Fruit fly (Drosophila melanogaster) whole organism, prepupa: ENCODE measurements around the gene Capr.

Experiments used
- CG10669 ChIP-seq: fragments of 200-800 bp; sonication (Bioruptor generic); optimal IDR thresholded peaks from 3 replicates; lab custom pipeline; 2018; ENCODE audit warnings: missing biosample characterization, mild to moderate bottlenecking, missing genetic modification characterization, moderate library complexity
- CG11294 ChIP-seq: fragments of 200-800 bp; sonication (Bioruptor generic); IDR thresholded peaks from 2 replicates; pipeline ENCODE4 v1.3.6; 2022; ENCODE audit warnings: missing biosample characterization, missing genetic modification characterization
- CG11902 ChIP-seq: fragments of 200-800 bp; sonication (Bioruptor generic); optimal IDR thresholded peaks from 3 replicates; lab custom pipeline; 2016; ENCODE audit warnings: missing biosample characterization, missing genetic modification characterization
- CG15336 ChIP-seq: fragments of 200-800 bp; sonication (Bioruptor generic); IDR thresholded peaks from 2 replicates; pipeline ENCODE4 v1.3.6; 2022; ENCODE audit warnings: missing biosample characterization, missing genetic modification characterization
- CG1621 ChIP-seq: fragments of 200-800 bp; sonication (Bioruptor generic); optimal IDR thresholded peaks from 3 replicates; lab custom pipeline; 2018; ENCODE audit warnings: missing biosample characterization, mild to moderate bottlenecking, missing genetic modification characterization
- CG16779 ChIP-seq: fragments of 200-800 bp; sonication (Bioruptor generic); optimal IDR thresholded peaks from 3 replicates; lab custom pipeline; 2017; ENCODE audit warnings: missing biosample characterization, mild to moderate bottlenecking, missing genetic modification characterization
- CG3032 ChIP-seq: fragments of 200-800 bp; optimal IDR thresholded peaks from 2 replicates; lab custom pipeline; 2019; ENCODE audit warnings: missing biosample characterization, mild to moderate bottlenecking, missing genetic modification characterization, moderate library complexity
- CG31627 ChIP-seq: fragments of 200-800 bp; sonication (Bioruptor generic); optimal IDR thresholded peaks from 3 replicates; lab custom pipeline; 2016; ENCODE audit warnings: missing biosample characterization, missing genetic modification characterization
- CG32006 ChIP-seq: fragments of 200-800 bp; sonication (Bioruptor generic); optimal IDR thresholded peaks from 3 replicates; lab custom pipeline; 2017; ENCODE audit warnings: missing biosample characterization, mild to moderate bottlenecking, missing genetic modification characterization
- CG3919 ChIP-seq: fragments of 200-800 bp; sonication (Bioruptor generic); optimal IDR thresholded peaks from 3 replicates; lab custom pipeline; 2016; ENCODE audit warnings: missing biosample characterization, missing genetic modification characterization
- CG4318 ChIP-seq: fragments of 200-800 bp; sonication (Bioruptor generic); optimal IDR thresholded peaks from 3 replicates; lab custom pipeline; 2017; ENCODE audit warnings: missing biosample characterization, mild to moderate bottlenecking, missing genetic modification characterization
- CG6163 ChIP-seq: fragments of 200-800 bp; sonication (Bioruptor generic); IDR thresholded peaks from 3 replicates; pipeline ENCODE4 v1.3.6; 2022; ENCODE audit warnings: missing biosample characterization, missing genetic modification characterization
- CG6276 ChIP-seq: fragments of 200-800 bp; sonication (Bioruptor generic); optimal IDR thresholded peaks from 2 replicates; lab custom pipeline; 2017; ENCODE audit warnings: missing biosample characterization, mild to moderate bottlenecking, missing genetic modification characterization
- CG6792 ChIP-seq: fragments of 200-800 bp; sonication (Bioruptor generic); optimal IDR thresholded peaks from 3 replicates; lab custom pipeline; 2016; ENCODE audit warnings: missing biosample characterization, missing genetic modification characterization
- CG6854 ChIP-seq: fragments of 200-800 bp; sonication (Bioruptor generic); optimal IDR thresholded peaks from 2 replicates; lab custom pipeline; 2017; ENCODE audit warnings: missing biosample characterization, mild to moderate bottlenecking, missing genetic modification characterization
- CG8319 ChIP-seq: fragments of 200-800 bp; sonication (Bioruptor generic); optimal IDR thresholded peaks from 3 replicates; lab custom pipeline; 2016; ENCODE audit warnings: missing biosample characterization, missing genetic modification characterization
- Eip78C ChIP-seq: fragments of 200-800 bp; sonication (Bioruptor generic); peaks from one replicate; lab custom pipeline; 2016; ENCODE audit warnings: missing biosample characterization, missing genetic modification characterization
- Ets21C ChIP-seq: fragments of 200-800 bp; sonication (Bioruptor generic); optimal IDR thresholded peaks from 3 replicates; lab custom pipeline; 2016; ENCODE audit warnings: missing biosample characterization, missing genetic modification characterization
- Ets96B ChIP-seq: fragments of 200-800 bp; optimal IDR thresholded peaks from 2 replicates; lab custom pipeline; 2019; ENCODE audit warnings: missing biosample characterization, mild to moderate bottlenecking, missing genetic modification characterization, moderate library complexity
- Gug ChIP-seq: fragments of 200-800 bp; sonication (Bioruptor generic); IDR thresholded peaks from 2 replicates; pipeline ENCODE4 v1.3.6; 2022; ENCODE audit warnings: missing biosample characterization, missing genetic modification characterization
- Hr38 ChIP-seq: sonication (Bioruptor generic); optimal IDR thresholded peaks from 2 replicates; lab custom pipeline; 2016; ENCODE audit warnings: missing biosample characterization, missing genetic modification characterization
- Hr4 ChIP-seq: fragments of 200-800 bp; sonication (Bioruptor generic); optimal IDR thresholded peaks from 3 replicates; lab custom pipeline; 2016; ENCODE audit warnings: missing biosample characterization, missing genetic modification characterization
- Met ChIP-seq: fragments of 200-800 bp; sonication (Bioruptor generic); optimal IDR thresholded peaks from 3 replicates; lab custom pipeline; 2016; ENCODE audit warnings: missing biosample characterization, missing genetic modification characterization
- Smox ChIP-seq: fragments of 200-800 bp; sonication (Bioruptor generic); optimal IDR thresholded peaks from 3 replicates; lab custom pipeline; 2016; ENCODE audit warnings: missing biosample characterization, missing genetic modification characterization
- Sox102F ChIP-seq: fragments of 200-800 bp; sonication (Bioruptor generic); optimal IDR thresholded peaks from 2 replicates; lab custom pipeline; 2016; ENCODE audit warnings: missing biosample characterization, mild to moderate bottlenecking, missing genetic modification characterization
- Sox14 ChIP-seq: fragments of 200-800 bp; sonication (Bioruptor generic); optimal IDR thresholded peaks from 3 replicates; lab custom pipeline; 2016; ENCODE audit warnings: missing biosample characterization, missing genetic modification characterization
- achi ChIP-seq: fragments of 200-800 bp; sonication (Bioruptor generic); optimal IDR thresholded peaks from 3 replicates; lab custom pipeline; 2016; ENCODE audit warnings: missing biosample characterization, missing genetic modification characterization
- acj6 ChIP-seq: fragments of 200-800 bp; sonication (Bioruptor generic); optimal IDR thresholded peaks from 3 replicates; lab custom pipeline; 2016; ENCODE audit warnings: missing biosample characterization, missing genetic modification characterization
- cyc ChIP-seq: fragments of 200-800 bp; sonication (Bioruptor generic); optimal IDR thresholded peaks from 3 replicates; lab custom pipeline; 2016; ENCODE audit warnings: missing biosample characterization, missing genetic modification characterization
- dsx ChIP-seq: fragments of 200-800 bp; optimal IDR thresholded peaks from 3 replicates; lab custom pipeline; 2019; ENCODE audit warnings: missing biosample characterization, mild to moderate bottlenecking, missing genetic modification characterization, moderate library complexity; ENCODE audit not compliant: poor library complexity, severe bottlenecking
- esn ChIP-seq: fragments of 200-800 bp; sonication (Bioruptor generic); optimal IDR thresholded peaks from 2 replicates; lab custom pipeline; 2016; ENCODE audit warnings: missing biosample characterization, mild to moderate bottlenecking, missing genetic modification characterization, moderate library complexity
- fd85E ChIP-seq: fragments of 200-800 bp; sonication (Bioruptor generic); optimal IDR thresholded peaks from 3 replicates; lab custom pipeline; 2016; ENCODE audit warnings: missing biosample characterization, missing genetic modification characterization
- fkh ChIP-seq: fragments of 200-800 bp; sonication (Bioruptor generic); optimal IDR thresholded peaks from 3 replicates; lab custom pipeline; 2017; ENCODE audit warnings: missing biosample characterization, mild to moderate bottlenecking, missing genetic modification characterization, moderate library complexity
- lz ChIP-seq: fragments of 200-800 bp; sonication (Bioruptor generic); optimal IDR thresholded peaks from 3 replicates; lab custom pipeline; 2016; ENCODE audit warnings: missing biosample characterization, missing genetic modification characterization
- svp ChIP-seq: fragments of 200-800 bp; sonication (Bioruptor generic); peaks from one replicate; lab custom pipeline; 2016; ENCODE audit warnings: missing biosample characterization, missing genetic modification characterization
- topi ChIP-seq: fragments of 200-800 bp; sonication (Bioruptor generic); optimal IDR thresholded peaks from 3 replicates; lab custom pipeline; 2016; ENCODE audit warnings: missing biosample characterization, missing genetic modification characterization

The Capr gene

dm6 chr3L:18672203-18672602 is 921 bp downstream of the Capr start (continued):
- TF ChIP-seq CG15336 (GFP tag; lab: Robert Waterston, UW), result peak; percentile 10; the same call in 1 of the 2 replicates
- no peak for TF ChIP-seq CG10669 (GFP tag; lab: Kevin White, UChicago)
- TF ChIP-seq acj6, result no peak
- no peak for TF ChIP-seq CG16779 (tag; lab: Kevin White, UChicago)
- no peak for TF ChIP-seq CG6276
- peak; percentile 80 for TF ChIP-seq achi
- no peak for TF ChIP-seq CG1621 (tag; lab: Kevin White, UChicago)
- no peak for TF ChIP-seq CG4318 (GFP tag; lab: Kevin White, UChicago)
- no peak for TF ChIP-seq Sox102F (GFP tag; lab: Kevin White, UChicago)
- TF ChIP-seq CG8319 (GFP tag; lab: Kevin White, UChicago), result no peak
- peak; percentile 63 for TF ChIP-seq Eip78C (GFP tag; lab: Kevin White, UChicago)
- TF ChIP-seq topi (GFP tag; lab: Kevin White, UChicago), result peak; percentile 35
- TF ChIP-seq CG3032 (tag; lab: Kevin White, UChicago), result peak; percentile 21
- TF ChIP-seq CG31627, result peak; percentile 35
- no peak for TF ChIP-seq CG6854 (GFP tag; lab: Kevin White, UChicago)
- TF ChIP-seq CG11902 (GFP tag; lab: Kevin White, UChicago), result no peak
- no peak for TF ChIP-seq Met (GFP tag; lab: Kevin White, UChicago)
- no peak for TF ChIP-seq Gug (GFP tag; lab: Robert Waterston, UW)
- TF ChIP-seq CG11294 (GFP tag; lab: Robert Waterston, UW), result no peak
- TF ChIP-seq Ets96B, result no peak
- peak; percentile 37 for TF ChIP-seq dsx (GFP tag; lab: Kevin White, UChicago)
- TF ChIP-seq fd85E (GFP tag; lab: Kevin White, UChicago), result no peak
- no peak for TF ChIP-seq Hr38 (GFP tag; lab: Kevin White, UChicago)
- no peak for TF ChIP-seq CG32006
- peak; percentile 92 for TF ChIP-seq Sox14 (GFP tag; lab: Kevin White, UChicago)
- TF ChIP-seq Hr4, result no peak

dm6 chr3L:18669874-18670273 is 3.2 kb downstream of the Capr start:
- TF ChIP-seq svp (GFP tag; lab: Kevin White, UChicago) (peak; percentile 94), achi (no peak), Sox102F (GFP tag; lab: Kevin White, UChicago) (no peak), CG6792 (GFP tag; lab: Kevin White, UChicago) (no peak), Smox (no peak)

dm6 chr3L:18667115-18667514 is 6.0 kb downstream of the Capr start, which contains the start of gene CG42495:
TSS of gene CG42495 (plus strand) at chr3L:18667361.
- TF ChIP-seq Eip78C (GFP tag; lab: Kevin White, UChicago) (peak; percentile 45), lz (GFP tag; lab: Kevin White, UChicago) (no peak), cyc (GFP tag; lab: Kevin White, UChicago) (peak; percentile 2), CG6276 (no peak), achi (peak; percentile 11), Sox14 (GFP tag; lab: Kevin White, UChicago) (peak; percentile 45), esn (GFP tag; lab: Kevin White, UChicago) (peak; percentile 7), fkh (GFP tag; lab: Kevin White, UChicago) (peak; percentile 87), svp (GFP tag; lab: Kevin White, UChicago) (peak; percentile 79)

dm6 chr3L:18665594-18665993 is 7.5 kb downstream of the Capr start:
- TF ChIP-seq CG16779 (tag; lab: Kevin White, UChicago) (no peak), CG3919 (GFP tag; lab: Kevin White, UChicago) (peak; percentile 35)

- TF ChIP-seq CG6163 (GFP tag; lab: Robert Waterston, UW) (no peak), fkh (GFP tag; lab: Kevin White, UChicago) (peak; percentile 10), CG1621 (tag; lab: Kevin White, UChicago) (no peak), Ets21C (GFP tag; lab: Kevin White, UChicago) (no peak), CG6854 (GFP tag; lab: Kevin White, UChicago) (no peak), Eip78C (GFP tag; lab: Kevin White, UChicago) (peak; percentile 30)
These were observed 19.4 kb downstream of the Capr start for dm6 chr3L:18653737-18654136.
